Worm (Caenorhabditis elegans) whole organism, L4 larva: Measurements from ENCODE around the gene K10C8.4.
A peak's percentile ranks its signal among the peaks of the same experiment; 100 is the strongest.

Experiments
- F37D6.2 ChIP-seq: sonication (generic microtip); optimal IDR thresholded peaks from 2 replicates; lab custom pipeline; 2016; ENCODE audit warnings: mild to moderate bottlenecking, missing genetic modification characterization, missing compliant biosample characterization
- ama-1 ChIP-seq: fragments of 150-350 bp; optimal IDR thresholded peaks from 2 replicates; lab custom pipeline; 2014; ENCODE audit warnings: inconsistent platforms, mixed read lengths
- ceh-32 ChIP-seq: sonication (generic microtip); optimal IDR thresholded peaks from 2 replicates; lab custom pipeline; 2016; ENCODE audit warnings: mild to moderate bottlenecking, missing genetic modification characterization, missing compliant biosample characterization; ENCODE audit not compliant: poor library complexity
- egl-27 ChIP-seq: sonication (generic microtip); optimal IDR thresholded peaks from 3 replicates; lab custom pipeline; 2017; ENCODE audit warnings: missing biosample characterization, missing genetic modification reagents, missing genetic modification characterization
- hmg-1.1 ChIP-seq: fragments of 200-800 bp; sonication (Bioruptor generic); IDR thresholded peaks from 2 replicates; pipeline ENCODE4 v1.3.6; 2022; ENCODE audit warnings: missing genetic modification reagents, missing genetic modification characterization, missing compliant biosample characterization
- lin-38 ChIP-seq: fragments of 200-800 bp; sonication (Bioruptor generic); IDR thresholded peaks from 2 replicates; pipeline ENCODE4 v1.3.6; 2022; ENCODE audit warnings: missing genetic modification reagents, missing genetic modification characterization, missing compliant biosample characterization
- nhr-11 ChIP-seq: fragments of 150-350 bp; optimal IDR thresholded peaks from 2 replicates; lab custom pipeline; 2014; ENCODE audit warnings: missing biosample characterization, missing genetic modification characterization
- nhr-237 ChIP-seq: sonication (generic microtip); optimal IDR thresholded peaks from 2 replicates; lab custom pipeline; 2017; ENCODE audit warnings: missing biosample characterization, missing genetic modification characterization
- nhr-25 ChIP-seq: sonication (generic microtip); optimal IDR thresholded peaks from 2 replicates; lab custom pipeline; 2017; ENCODE audit warnings: missing genetic modification characterization, mild to moderate bottlenecking, missing compliant biosample characterization, antibody characterized with exemption, moderate library complexity, borderline replicate concordance; ENCODE audit not compliant: insufficient read depth
- nhr-77 ChIP-seq: fragments of 150-350 bp; optimal IDR thresholded peaks from 2 replicates; lab custom pipeline; 2014; ENCODE audit warnings: missing biosample characterization, missing genetic modification characterization
- skn-1 ChIP-seq: fragments of 150-350 bp; optimal IDR thresholded peaks from 2 replicates; lab custom pipeline; 2014; ENCODE audit warnings: missing biosample characterization, missing genetic modification characterization
- snpc-4 ChIP-seq: fragments of 150-350 bp; optimal IDR thresholded peaks from 2 replicates; lab custom pipeline; 2014; ENCODE audit warnings: missing biosample characterization, missing genetic modification characterization
- unc-130 ChIP-seq: sonication (generic microtip); optimal IDR thresholded peaks from 2 replicates; lab custom pipeline; 2016; ENCODE audit warnings: missing genetic modification reagents, missing genetic modification characterization, missing compliant biosample characterization
- zag-1 ChIP-seq: fragments of 150-350 bp; optimal IDR thresholded peaks from 2 replicates; lab custom pipeline; 2014; ENCODE audit warnings: missing biosample characterization, missing genetic modification characterization

DNA sequence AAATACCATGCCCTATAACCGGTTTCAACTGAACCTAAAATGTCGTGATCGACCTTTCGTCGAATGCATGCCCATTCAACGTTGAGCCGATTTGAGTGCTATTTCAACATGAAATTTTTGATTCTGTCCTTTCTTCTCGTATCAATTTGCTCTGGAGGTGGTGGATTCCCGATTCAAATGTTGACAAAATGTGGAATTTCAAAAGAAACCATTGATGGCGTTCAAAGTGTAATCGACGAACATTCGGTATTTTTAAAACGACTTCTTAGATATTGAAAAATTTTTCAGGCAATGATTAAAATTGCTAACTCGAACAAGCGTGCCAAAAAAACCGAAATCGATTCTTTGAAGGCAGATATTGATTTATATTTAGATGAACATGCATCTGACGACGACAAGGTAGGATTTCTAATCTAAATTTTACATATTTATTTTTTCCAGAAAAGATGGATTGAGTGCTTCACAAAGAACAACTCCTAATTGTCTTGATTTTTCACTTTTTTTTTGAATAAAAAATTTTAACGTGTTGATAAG, 31.1 kb downstream of the K10C8.4 start, which contains the start of gene R11D1.13:
- TF ChIP-seq unc-130 (GFP tag; lab: Kevin White, UChicago) (no peak), lin-38 (GFP tag; lab: Robert Waterston, UW) (peak; percentile 36; the same call in 1 of the 2 replicates), egl-27 (no peak), nhr-25 (tag; lab: Kevin White, UChicago) (no peak), ama-1 (lab: Kevin White, UChicago) (no peak), zag-1 (tag; lab: Kevin White, UChicago) (no peak), nhr-77 (tag; lab: Kevin White, UChicago) (no peak), nhr-237 (no peak), hmg-1.1 (GFP tag; lab: Robert Waterston, UW) (no peak), snpc-4 (no peak), skn-1 (tag; lab: Kevin White, UChicago) (no peak), F37D6.2 (tag; lab: Kevin White, UChicago) (no peak), ceh-32 (no peak), nhr-11 (tag; lab: Kevin White, UChicago) (no peak)
